Fruit fly (Drosophila melanogaster) whole organism, embryonic: Measurements from ENCODE around the gene Mic26-27.
A peak's percentile ranks its signal among the peaks of the same experiment; 100 is the strongest.

Source experiments
- Abd-B ChIP-seq: fragments of 200-800 bp; sonication (Bioruptor generic); optimal IDR thresholded peaks from 2 replicates; lab custom pipeline; 2018; ENCODE audit warnings: missing biosample characterization, mild to moderate bottlenecking, missing genetic modification characterization, moderate library complexity
- Atf-2 ChIP-seq: fragments of 200-800 bp; sonication (Bioruptor generic); optimal IDR thresholded peaks from 2 replicates; lab custom pipeline; 2016; ENCODE audit warnings: missing biosample characterization, missing genetic modification characterization
- BEAF-32 ChIP-seq: fragments of 200-800 bp; sonication (Bioruptor generic); optimal IDR thresholded peaks from 3 replicates; lab custom pipeline; 2017; ENCODE audit warnings: missing biosample characterization, missing genetic modification characterization, mild to moderate bottlenecking, moderate library complexity, missing genetic modification reagents
- CG11093 ChIP-seq: fragments of 200-800 bp; sonication (Bioruptor generic); IDR thresholded peaks from 3 replicates; pipeline ENCODE4 v1.3.6; 2022; ENCODE audit warnings: missing biosample characterization, missing genetic modification characterization
- CG11247 ChIP-seq: fragments of 200-800 bp; sonication (Bioruptor generic); IDR thresholded peaks from 2 replicates; pipeline ENCODE4 v1.3.6; 2022; ENCODE audit warnings: missing biosample characterization, missing genetic modification characterization
- CG11456 ChIP-seq: fragments of 200-800 bp; sonication (Bioruptor generic); IDR thresholded peaks from 3 replicates; pipeline ENCODE4 v1.3.6; 2022; ENCODE audit warnings: missing biosample characterization, missing genetic modification characterization
- CG12391 ChIP-seq: fragments of 200-800 bp; sonication (Bioruptor generic); optimal IDR thresholded peaks from 3 replicates; lab custom pipeline; 2018; ENCODE audit warnings: missing biosample characterization, mild to moderate bottlenecking, missing genetic modification characterization, moderate library complexity
- CG13123 ChIP-seq: fragments of 200-800 bp; sonication (Bioruptor generic); optimal IDR thresholded peaks from 2 replicates; lab custom pipeline; 2016; ENCODE audit warnings: missing biosample characterization, missing genetic modification characterization
- CG13424 ChIP-seq: fragments of 200-800 bp; sonication (Bioruptor generic); optimal IDR thresholded peaks from 2 replicates; lab custom pipeline; 2019; ENCODE audit warnings: missing biosample characterization, mild to moderate bottlenecking, missing genetic modification characterization, moderate library complexity
- CG13894 ChIP-seq: fragments of 200-800 bp; sonication (Bioruptor generic); optimal IDR thresholded peaks from 3 replicates; lab custom pipeline; 2018; ENCODE audit warnings: missing biosample characterization, mild to moderate bottlenecking, missing genetic modification characterization, moderate library complexity
- CG14965 ChIP-seq: fragments of 200-800 bp; sonication (Bioruptor generic); optimal IDR thresholded peaks from 2 replicates; lab custom pipeline; 2016; ENCODE audit warnings: missing biosample characterization, missing genetic modification characterization, borderline replicate concordance
- CG15073 ChIP-seq: fragments of 200-800 bp; sonication (Bioruptor generic); optimal IDR thresholded peaks from 2 replicates; lab custom pipeline; 2016; ENCODE audit warnings: missing biosample characterization, missing genetic modification characterization
- CG17568 ChIP-seq: fragments of 200-800 bp; sonication (Bioruptor generic); optimal IDR thresholded peaks from 2 replicates; lab custom pipeline; 2018; ENCODE audit warnings: missing biosample characterization, mild to moderate bottlenecking, missing genetic modification characterization, moderate library complexity
- CG17829 ChIP-seq: fragments of 200-800 bp; optimal IDR thresholded peaks from 2 replicates; lab custom pipeline; 2019; ENCODE audit warnings: missing biosample characterization, mild to moderate bottlenecking, missing genetic modification characterization, moderate library complexity
- CG18262 ChIP-seq: fragments of 200-800 bp; optimal IDR thresholded peaks from 3 replicates; lab custom pipeline; 2019; ENCODE audit warnings: missing biosample characterization, mild to moderate bottlenecking, missing genetic modification characterization, moderate library complexity
- CG30020 ChIP-seq: fragments of 200-800 bp; optimal IDR thresholded peaks from 2 replicates; lab custom pipeline; 2019; ENCODE audit warnings: missing biosample characterization, mild to moderate bottlenecking, missing genetic modification characterization, moderate library complexity
- CG3065 ChIP-seq: fragments of 200-800 bp; sonication (Bioruptor generic); optimal IDR thresholded peaks from 2 replicates; lab custom pipeline; 2016; ENCODE audit warnings: missing biosample characterization, missing genetic modification characterization
- CG32772 ChIP-seq: fragments of 200-800 bp; sonication (Bioruptor generic); IDR thresholded peaks from 2 replicates; pipeline ENCODE4 v1.3.6; 2022; ENCODE audit warnings: missing biosample characterization, missing genetic modification characterization
- CG4820 ChIP-seq: fragments of 200-800 bp; sonication (Bioruptor generic); optimal IDR thresholded peaks from 3 replicates; lab custom pipeline; 2016; ENCODE audit warnings: missing biosample characterization, missing genetic modification characterization
- CG7271 ChIP-seq: fragments of 200-800 bp; sonication (Bioruptor generic); optimal IDR thresholded peaks from 2 replicates; lab custom pipeline; 2018; ENCODE audit warnings: missing biosample characterization, mild to moderate bottlenecking, missing genetic modification characterization, moderate library complexity
- CG7928 ChIP-seq: fragments of 200-800 bp; sonication (Bioruptor generic); optimal IDR thresholded peaks from 2 replicates; lab custom pipeline; 2017; ENCODE audit warnings: missing biosample characterization, mild to moderate bottlenecking, missing genetic modification characterization
- D ChIP-seq, 2 experiments: fragments of 200-800 bp in 1 of 2; fragments of >200 bp in 1 of 2; sonication (Bioruptor generic) in 1 of 2; optimal IDR thresholded peaks; 2 replicates in 1 of 2; 3 replicates in 1 of 2; lab custom pipeline; 2017; ENCODE audit warnings: mild to moderate bottlenecking in 1 of 2, missing biosample characterization in 1 of 2, missing genetic modification characterization in 1 of 2, missing genetic modification reagents in 1 of 2
- Eip74EF ChIP-seq, 2 experiments: fragments of 200-800 bp in 1 of 2; fragments of >200 bp in 1 of 2; sonication (Bioruptor generic) in 1 of 2; optimal IDR thresholded peaks; 2 replicates each; lab custom pipeline; 2017 to 2019; ENCODE audit warnings: missing biosample characterization in 2 of 2, missing genetic modification characterization in 2 of 2, mild to moderate bottlenecking in 1 of 2, moderate library complexity in 1 of 2
- Ets97D ChIP-seq: fragments of 200-800 bp; sonication (Bioruptor generic); optimal IDR thresholded peaks from 3 replicates; lab custom pipeline; 2016; ENCODE audit warnings: missing biosample characterization, missing genetic modification characterization
- Hr39 ChIP-seq: fragments of >200 bp; optimal IDR thresholded peaks from 2 replicates; lab custom pipeline; 2017
- Mes4 ChIP-seq: fragments of 200-800 bp; sonication (Bioruptor generic); optimal IDR thresholded peaks from 2 replicates; lab custom pipeline; 2016; ENCODE audit warnings: missing biosample characterization, missing genetic modification characterization
- NfI ChIP-seq: fragments of 200-800 bp; sonication (Bioruptor generic); optimal IDR thresholded peaks from 3 replicates; lab custom pipeline; 2018; ENCODE audit warnings: missing biosample characterization, mild to moderate bottlenecking, missing genetic modification characterization, moderate library complexity
- Opbp ChIP-seq: fragments of 200-800 bp; sonication (Bioruptor generic); IDR thresholded peaks from 3 replicates; pipeline ENCODE4 v1.3.6; 2022; ENCODE audit warnings: missing biosample characterization, missing genetic modification characterization; ENCODE audit not compliant: partially characterized antibody
- Side ChIP-seq: fragments of 200-800 bp; sonication (Bioruptor generic); optimal IDR thresholded peaks from 2 replicates; lab custom pipeline; 2016; ENCODE audit warnings: missing biosample characterization, missing genetic modification characterization
- Sin3A ChIP-seq: fragments of >200 bp; optimal IDR thresholded peaks from 2 replicates; lab custom pipeline; 2018
- Stat92E ChIP-seq, 3 experiments: fragments of >200 bp in 2 of 3; fragments of 200-800 bp in 1 of 3; sonication (Bioruptor generic) in 1 of 3; optimal IDR thresholded peaks; 2 replicates each; lab custom pipeline; 2017 to 2019; ENCODE audit warnings: missing biosample characterization in 3 of 3, missing genetic modification characterization in 3 of 3, mild to moderate bottlenecking in 1 of 3, moderate library complexity in 1 of 3
- ac ChIP-seq: fragments of 200-800 bp; sonication (Bioruptor generic); optimal IDR thresholded peaks from 3 replicates; lab custom pipeline; 2017; ENCODE audit warnings: missing biosample characterization, mild to moderate bottlenecking, missing genetic modification characterization
- amos ChIP-seq: fragments of 200-800 bp; sonication (Bioruptor generic); IDR thresholded peaks from 2 replicates; pipeline ENCODE4 v1.3.6; 2022; ENCODE audit warnings: missing biosample characterization, missing genetic modification characterization; ENCODE audit not compliant: partially characterized antibody
- ash1 ChIP-seq: fragments of 200-800 bp; sonication (Bioruptor generic); optimal IDR thresholded peaks from 2 replicates; lab custom pipeline; 2018; ENCODE audit warnings: missing biosample characterization, mild to moderate bottlenecking, missing genetic modification characterization
- ato ChIP-seq: fragments of 200-800 bp; sonication (Bioruptor generic); IDR thresholded peaks from 2 replicates; pipeline ENCODE4 v1.3.6; 2022; ENCODE audit warnings: missing biosample characterization, missing genetic modification characterization; ENCODE audit not compliant: partially characterized antibody
- az2 ChIP-seq: fragments of 200-800 bp; sonication (Bioruptor generic); optimal IDR thresholded peaks from 3 replicates; lab custom pipeline; 2016; ENCODE audit warnings: missing biosample characterization, missing genetic modification characterization
- bcd ChIP-seq: fragments of 200-800 bp; sonication (Bioruptor generic); optimal IDR thresholded peaks from 2 replicates; lab custom pipeline; 2017; ENCODE audit warnings: missing biosample characterization, mild to moderate bottlenecking, missing genetic modification characterization
- bigmax ChIP-seq: fragments of 200-800 bp; sonication (Bioruptor generic); optimal IDR thresholded peaks from 2 replicates; lab custom pipeline; 2018; ENCODE audit warnings: missing biosample characterization, mild to moderate bottlenecking, missing genetic modification characterization
- caup ChIP-seq: fragments of 200-800 bp; sonication (Bioruptor generic); optimal IDR thresholded peaks from 3 replicates; lab custom pipeline; 2017; ENCODE audit warnings: missing biosample characterization, mild to moderate bottlenecking, missing genetic modification characterization, moderate library complexity; ENCODE audit not compliant: severe bottlenecking
- gcm2 ChIP-seq: fragments of 200-800 bp; sonication (Bioruptor generic); optimal IDR thresholded peaks from 2 replicates; lab custom pipeline; 2016; ENCODE audit warnings: missing biosample characterization, missing genetic modification characterization
- gfzf ChIP-seq: fragments of 200-800 bp; sonication (Bioruptor generic); optimal IDR thresholded peaks from 2 replicates; lab custom pipeline; 2016; ENCODE audit warnings: missing biosample characterization, mild to moderate bottlenecking, missing genetic modification characterization, moderate library complexity
- ken ChIP-seq: fragments of 200-800 bp; sonication (Bioruptor generic); IDR thresholded peaks from 3 replicates; pipeline ENCODE4 v1.3.6; 2022; ENCODE audit warnings: missing biosample characterization, missing genetic modification characterization
- luna ChIP-seq: fragments of 200-800 bp; sonication (Bioruptor generic); optimal IDR thresholded peaks from 2 replicates; lab custom pipeline; 2016; ENCODE audit warnings: missing biosample characterization, missing genetic modification characterization
- nom ChIP-seq: fragments of 200-800 bp; sonication (Bioruptor generic); optimal IDR thresholded peaks from 2 replicates; lab custom pipeline; 2017; ENCODE audit warnings: missing biosample characterization, missing genetic modification characterization, mild to moderate bottlenecking, moderate library complexity, missing genetic modification reagents
- usp ChIP-seq: fragments of >200 bp; optimal IDR thresholded peaks from 2 replicates; lab custom pipeline; 2017; ENCODE audit warnings: missing biosample characterization, missing genetic modification characterization
- vnd ChIP-seq: fragments of 200-800 bp; sonication (Bioruptor generic); IDR thresholded peaks from 3 replicates; pipeline ENCODE4 v1.3.6; 2022; ENCODE audit warnings: missing biosample characterization, missing genetic modification characterization; ENCODE audit not compliant: partially characterized antibody
- wor ChIP-seq: fragments of 200-800 bp; sonication (Bioruptor generic); IDR thresholded peaks from 2 replicates; pipeline ENCODE4 v1.3.6; 2022; ENCODE audit warnings: missing biosample characterization, missing genetic modification characterization

Mic26-27 gene

dm6 chr3R:16146632-16147453 is at the start of gene Mic26-27, which contains the start of gene CG5916 (continued):
- TF ChIP-seq CG7928 (GFP tag; lab: Kevin White, UChicago) (peak; percentile 12), Side (GFP tag; lab: Kevin White, UChicago) (peak; percentile 75), amos (GFP tag; lab: Robert Waterston, UW) (peak; percentile 98), usp (GFP tag; lab: Kevin White, UChicago) (no peak), bcd (GFP tag; lab: Kevin White, UChicago) (peak; percentile 82), CG18262 (tag; lab: Kevin White, UChicago) (peak; percentile 71), ash1 (GFP tag; lab: Kevin White, UChicago) (no peak), ac (no peak), vnd (GFP tag; lab: Robert Waterston, UW) (peak; percentile 100), CG30020 (peak; percentile 80), Ets97D (peak; percentile 89), BEAF-32 (GFP tag; lab: Kevin White, UChicago) (peak; percentile 100), CG4820 (peak; percentile 79), Hr39 (no peak), Atf-2 (peak; percentile 64), CG11247 (peak; percentile 76), CG11093 (peak; percentile 67; the same call in 1 of the 3 replicates), CG3065 (GFP tag; lab: Kevin White, UChicago) (no peak), CG13424 (peak; percentile 95), Opbp (GFP tag; lab: Robert Waterston, UW) (peak; percentile 98), caup (GFP tag; lab: Kevin White, UChicago) (peak; percentile 33), ken (GFP tag; lab: Robert Waterston, UW) (peak; percentile 95), CG32772 (peak; percentile 88), NfI (peak; percentile 56), nom (GFP tag; lab: Kevin White, UChicago) (no peak), CG12391 (tag; lab: Kevin White, UChicago) (peak; percentile 85), CG13894 (tag; lab: Kevin White, UChicago) (no peak), bigmax (GFP tag; lab: Kevin White, UChicago) (no peak), ato (GFP tag; lab: Robert Waterston, UW) (peak; percentile 95), CG7271 (tag; lab: Kevin White, UChicago) (no peak), CG14965 (GFP tag; lab: Kevin White, UChicago) (peak; percentile 7), D (optimal IDR thresholded peaks at IDR 0.05; lab: Kevin White, UChicago) (peak; percentile 11), D (GFP tag; optimal IDR thresholded peaks at IDR 0.05; lab: Kevin White, UChicago) (peak; percentile 23), Mes4 (peak; percentile 81), gfzf (GFP tag; lab: Kevin White, UChicago) (peak; percentile 92), CG17829 (tag; lab: Kevin White, UChicago) (peak; percentile 72), Abd-B (GFP tag; lab: Kevin White, UChicago) (peak; percentile 88), wor (peak; percentile 85), Stat92E (GFP tag; optimal IDR thresholded peaks at IDR 0.05; lab: Kevin White, UChicago) (no peak), Eip74EF (GFP tag; optimal IDR thresholded peaks at IDR 0.05; lab: Kevin White, UChicago) (no peak), gcm2 (GFP tag; lab: Kevin White, UChicago) (peak; percentile 25), luna (GFP tag; lab: Kevin White, UChicago) (peak; percentile 33), az2 (GFP tag; lab: Kevin White, UChicago) (peak; percentile 58), CG13123 (peak; percentile 47), CG11456 (peak; percentile 80; the same call in 2 of the 3 replicates), CG17568 (no peak), Sin3A (lab: Kevin White, UChicago) (peak; percentile 99), CG15073 (GFP tag; lab: Kevin White, UChicago) (no peak)
